Worm (Caenorhabditis elegans) whole organism, L2 larva: Measurements from ENCODE around the gene Y47D3A.32.

Experiments used
- R02D3.7 ChIP-seq: fragments of 150-350 bp; optimal IDR thresholded peaks from 2 replicates; lab custom pipeline; 2014; ENCODE audit warnings: missing biosample characterization, missing genetic modification characterization
- nhr-77 ChIP-seq: fragments of 150-350 bp; optimal IDR thresholded peaks from 2 replicates; lab custom pipeline; 2014; ENCODE audit warnings: missing biosample characterization, missing genetic modification characterization
- ztf-4 ChIP-seq: fragments of 150-350 bp; optimal IDR thresholded peaks from 2 replicates; lab custom pipeline; 2014; ENCODE audit warnings: missing biosample characterization, missing genetic modification characterization

DNA sequence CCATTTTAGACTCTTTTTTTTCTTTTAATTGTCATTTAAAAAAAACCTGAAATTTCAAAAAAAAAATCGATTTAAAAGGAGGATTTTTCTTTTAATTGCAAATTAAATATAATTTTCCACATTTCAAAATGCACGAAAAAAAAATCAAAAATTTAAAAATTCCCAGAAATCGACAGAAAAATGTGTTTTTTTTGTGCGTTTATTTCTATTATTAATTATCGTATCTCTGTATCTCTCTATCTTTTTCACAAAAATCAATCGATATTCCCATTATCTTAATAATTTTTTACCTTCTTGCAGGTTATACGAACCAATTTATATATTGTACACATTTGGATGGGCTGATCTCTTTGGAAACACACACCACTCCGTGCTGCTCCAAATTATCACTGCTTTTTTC lies 7.4 kb upstream of the Y47D3A.32 start, which contains the start of gene rsks-1:
- TF ChIP-seq nhr-77 (tag; lab: Kevin White, UChicago) (no peak), ztf-4 (tag; lab: Kevin White, UChicago) (no peak), R02D3.7 (tag; lab: Kevin White, UChicago) (no peak)
